Worm (Caenorhabditis elegans) whole organism, L1 larva: ENCODE measurements around the gene Y53G8AR.9.

Experiments used
- aly-2 ChIP-seq: fragments of 150-350 bp; optimal IDR thresholded peaks from 2 replicates; lab custom pipeline; 2014; ENCODE audit warnings: missing biosample characterization, missing genetic modification characterization
- mef-2 ChIP-seq: fragments of 150-350 bp; optimal IDR thresholded peaks from 2 replicates; lab custom pipeline; 2014; ENCODE audit warnings: missing biosample characterization, missing genetic modification characterization
- nhr-76 ChIP-seq: sonication (generic microtip); optimal IDR thresholded peaks from 2 replicates; lab custom pipeline; 2017; ENCODE audit warnings: missing biosample characterization, missing genetic modification characterization
- unc-62 ChIP-seq: fragments of 150-350 bp; optimal IDR thresholded peaks from 2 replicates; lab custom pipeline; 2014; ENCODE audit warnings: missing biosample characterization, missing genetic modification reagents, missing genetic modification characterization

DNA sequence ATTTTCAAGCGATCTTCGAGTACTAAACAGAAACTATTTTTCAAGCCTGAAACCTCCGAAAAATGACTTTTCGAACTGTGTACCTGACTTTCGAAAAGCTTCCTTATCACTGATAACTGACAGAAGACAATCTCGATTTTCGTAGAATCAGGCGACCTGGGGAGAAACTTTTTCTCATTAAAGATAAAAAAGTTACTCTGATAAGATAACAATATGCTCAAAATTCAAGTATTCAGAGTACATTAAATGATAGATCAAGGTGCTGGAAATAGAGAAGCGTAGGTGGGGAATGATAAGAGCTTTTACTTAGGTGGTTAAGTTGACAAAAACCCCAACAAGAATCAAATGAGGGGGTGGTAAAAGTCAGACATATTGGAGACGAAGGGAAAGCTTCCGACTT lies 49.0 kb upstream of the Y53G8AR.9 start, which contains the start of gene prk-2:
- TF ChIP-seq nhr-76 (no peak), mef-2 (tag; lab: Kevin White, UChicago) (no peak), unc-62 (no peak), aly-2 (tag; lab: Kevin White, UChicago) (no peak)
